Fruit fly (Drosophila melanogaster) whole organism: ENCODE measurements around the gene CG15522.

ENCODE experiments used
- CG8478 ChIP-seq: fragments of >200 bp; optimal IDR thresholded peaks from 2 replicates; lab custom pipeline; 2018; ENCODE audit warnings: inconsistent platforms
- EcR ChIP-seq, 2 experiments: fragments of >200 bp; optimal IDR thresholded peaks; 2 replicates each; lab custom pipeline; 2017; ENCODE audit warnings: missing biosample characterization in 2 of 2, missing genetic modification characterization in 2 of 2, missing genetic modification reagents in 2 of 2
- psq ChIP-seq: fragments of >200 bp; optimal IDR thresholded peaks from 2 replicates; lab custom pipeline; 2017
- usp ChIP-seq: fragments of >200 bp; optimal IDR thresholded peaks from 2 replicates; lab custom pipeline; 2017; ENCODE audit warnings: missing biosample characterization, missing genetic modification characterization, mixed read lengths

DNA sequence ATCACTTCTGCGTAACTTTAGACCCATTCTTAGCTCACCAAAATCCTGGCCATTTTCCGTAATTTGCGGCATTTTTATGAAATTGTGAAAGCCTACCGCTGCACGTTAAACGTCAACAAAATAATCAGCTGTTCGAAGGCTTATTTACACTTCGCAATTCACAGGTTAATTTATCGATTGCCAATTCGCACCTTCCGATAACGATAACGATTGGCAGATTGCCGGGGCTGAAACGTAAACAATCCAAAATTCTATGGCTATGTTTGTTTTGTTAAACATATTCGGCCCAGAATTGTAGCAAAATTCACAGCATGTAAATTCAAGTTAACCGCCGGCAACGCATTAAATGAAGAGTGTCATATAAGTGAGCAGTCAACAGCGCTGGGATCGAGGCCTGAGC lies 8.7 kb downstream of the CG15522 start, which contains the start of the genes eIF2Balpha and Vps13B:
- TF ChIP-seq CG8478 (lab: Kevin White, UChicago), result no peak
- no peak for TF ChIP-seq usp (GFP tag; lab: Kevin White, UChicago)
- TF ChIP-seq EcR (GFP tag; optimal IDR thresholded peaks at IDR 0.05; lab: Kevin White, UChicago), result no peak
- no peak for TF ChIP-seq psq (lab: Kevin White, UChicago)
